Fruit fly (Drosophila melanogaster) whole organism, pupa: ENCODE data around the gene CG33286.

Source experiments
- CG12605 ChIP-seq: fragments of 200-800 bp; sonication (Bioruptor generic); IDR thresholded peaks from 2 replicates; pipeline ENCODE4 v1.3.6; 2022; ENCODE audit warnings: missing biosample characterization, missing genetic modification characterization
- CG32121 ChIP-seq: fragments of 200-800 bp; sonication (Bioruptor generic); IDR thresholded peaks from 2 replicates; pipeline ENCODE4 v1.3.6; 2022; ENCODE audit warnings: missing biosample characterization, missing genetic modification characterization
- CG4496 ChIP-seq: fragments of 200-800 bp; sonication (Bioruptor generic); IDR thresholded peaks from 3 replicates; pipeline ENCODE4 v1.3.6; 2022; ENCODE audit warnings: missing biosample characterization, missing genetic modification characterization
- CG8301 ChIP-seq: fragments of 200-800 bp; sonication (Bioruptor generic); optimal IDR thresholded peaks from 2 replicates; lab custom pipeline; 2018; ENCODE audit warnings: missing biosample characterization, mild to moderate bottlenecking, missing genetic modification characterization
- Ets98B ChIP-seq: fragments of 200-800 bp; sonication (Bioruptor generic); IDR thresholded peaks from 2 replicates; pipeline ENCODE4 v1.3.6; 2022; ENCODE audit warnings: missing biosample characterization, missing genetic modification characterization
- Pif1B ChIP-seq: fragments of 200-800 bp; sonication (Bioruptor generic); optimal IDR thresholded peaks from 3 replicates; lab custom pipeline; 2016; ENCODE audit warnings: missing biosample characterization, missing genetic modification characterization
- fd96Ca ChIP-seq: fragments of 200-800 bp; sonication (Bioruptor generic); IDR thresholded peaks from 3 replicates; pipeline ENCODE4 v1.3.6; 2022; ENCODE audit warnings: missing biosample characterization, missing genetic modification characterization

dm6 chr3L:20946944-20947343, 27.6 kb downstream of the CG33286 start:
- no peak for TF ChIP-seq CG12605 (GFP tag; lab: Robert Waterston, UW)
- TF ChIP-seq CG4496 (GFP tag; lab: Robert Waterston, UW): no peak
- no peak for TF ChIP-seq Ets98B (GFP tag; lab: Robert Waterston, UW)
- TF ChIP-seq fd96Ca (GFP tag; lab: Robert Waterston, UW): no peak
- no peak for TF ChIP-seq CG8301
- no peak for TF ChIP-seq Pif1B (GFP tag; lab: Kevin White, UChicago)
- TF ChIP-seq CG32121 (GFP tag; lab: Robert Waterston, UW): no peak
